Worm (Caenorhabditis elegans): ENCODE results near the gene C18H7.6.

- no peak for TF ChIP-seq mdl-1 (tag; optimal IDR thresholded peaks at IDR 0.05)
- no peak for TF ChIP-seq zag-1 (tag; optimal IDR thresholded peaks at IDR 0.05)
- TF ChIP-seq aha-1 (tag; optimal IDR thresholded peaks at IDR 0.05), result no peak
These were observed 44.3 kb downstream of the C18H7.6 start, which contains the start of gene F56A11.4 for ce11 chrIV:548000-548399.

All from whole organism, L1 larva.